Fruit fly (Drosophila melanogaster): ENCODE measurements around the gene kairos.

- TF ChIP-seq insv (optimal IDR thresholded peaks at IDR 0.05) (no peak), psq (optimal IDR thresholded peaks at IDR 0.05) (no peak), Sin3A (optimal IDR thresholded peaks at IDR 0.05) (no peak), ttk (optimal IDR thresholded peaks at IDR 0.05) (no peak)
These were observed 29.1 kb upstream of the kairos start, which contains the start of gene betaCOP for dm6 chrX:18385056-18385455.
